Fruit fly (Drosophila melanogaster) whole organism, wandering third instar larva: Measurements from ENCODE around the gene CG42650.

Experiments used
- brk ChIP-seq: fragments of 200-800 bp; sonication (Bioruptor generic); optimal IDR thresholded peaks from 2 replicates; lab custom pipeline; 2016; ENCODE audit warnings: missing biosample characterization, mild to moderate bottlenecking, missing genetic modification characterization
- pan ChIP-seq: fragments of >200 bp; optimal IDR thresholded peaks from 2 replicates; lab custom pipeline; 2017
- psq ChIP-seq: fragments of 200-800 bp; sonication (Bioruptor generic); optimal IDR thresholded peaks from 3 replicates; lab custom pipeline; 2017; ENCODE audit warnings: missing biosample characterization, mild to moderate bottlenecking, missing genetic modification characterization, moderate library complexity

DNA sequence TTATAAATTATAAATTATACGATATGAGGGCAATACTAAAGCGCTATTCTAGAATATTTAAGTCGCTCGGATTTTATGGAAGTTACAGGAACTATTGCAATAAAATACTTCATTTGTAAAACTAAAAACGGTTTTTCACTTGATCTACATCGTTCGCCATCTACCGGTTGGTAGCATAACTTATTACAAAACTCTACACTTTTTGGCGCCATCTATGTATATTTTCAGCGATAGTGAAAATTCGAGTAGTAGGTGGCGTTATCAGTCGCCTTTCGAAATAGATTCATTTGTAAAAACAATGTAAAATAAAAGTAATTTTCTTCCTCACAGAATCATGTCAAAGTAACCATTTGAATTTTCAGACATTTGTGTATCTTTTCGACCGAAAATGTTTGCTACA is 44.8 kb upstream of the CG42650 start, which contains the start of gene nxf4:
- TF ChIP-seq psq, result no peak
- no peak for TF ChIP-seq brk (GFP tag; lab: Kevin White, UChicago)
- no peak for TF ChIP-seq pan (lab: Kevin White, UChicago)
